Fruit fly (Drosophila melanogaster) Kc167 (cell line): ENCODE results near the gene me31B.

Experiments used
- Myc ChIP-seq: fragments of >200 bp; optimal IDR thresholded peaks from 2 replicates; lab custom pipeline; 2017; ENCODE audit warnings: missing external identifiers
- Sin3A ChIP-seq: fragments of >200 bp; optimal IDR thresholded peaks from 2 replicates; lab custom pipeline; 2018; ENCODE audit warnings: missing external identifiers
- h ChIP-seq: fragments of >200 bp; optimal IDR thresholded peaks from 3 replicates; lab custom pipeline; 2018; ENCODE audit warnings: missing external identifiers
- insv ChIP-seq: fragments of >200 bp; optimal IDR thresholded peaks from 3 replicates; lab custom pipeline; 2018; ENCODE audit warnings: missing external identifiers
- psq ChIP-seq: fragments of >200 bp; optimal IDR thresholded peaks from 2 replicates; lab custom pipeline; 2017; ENCODE audit warnings: missing external identifiers
- ttk ChIP-seq: sonication (Bioruptor generic); optimal IDR thresholded peaks from 2 replicates; lab custom pipeline; 2017; ENCODE audit warnings: missing external identifiers

The me31B gene

DNA sequence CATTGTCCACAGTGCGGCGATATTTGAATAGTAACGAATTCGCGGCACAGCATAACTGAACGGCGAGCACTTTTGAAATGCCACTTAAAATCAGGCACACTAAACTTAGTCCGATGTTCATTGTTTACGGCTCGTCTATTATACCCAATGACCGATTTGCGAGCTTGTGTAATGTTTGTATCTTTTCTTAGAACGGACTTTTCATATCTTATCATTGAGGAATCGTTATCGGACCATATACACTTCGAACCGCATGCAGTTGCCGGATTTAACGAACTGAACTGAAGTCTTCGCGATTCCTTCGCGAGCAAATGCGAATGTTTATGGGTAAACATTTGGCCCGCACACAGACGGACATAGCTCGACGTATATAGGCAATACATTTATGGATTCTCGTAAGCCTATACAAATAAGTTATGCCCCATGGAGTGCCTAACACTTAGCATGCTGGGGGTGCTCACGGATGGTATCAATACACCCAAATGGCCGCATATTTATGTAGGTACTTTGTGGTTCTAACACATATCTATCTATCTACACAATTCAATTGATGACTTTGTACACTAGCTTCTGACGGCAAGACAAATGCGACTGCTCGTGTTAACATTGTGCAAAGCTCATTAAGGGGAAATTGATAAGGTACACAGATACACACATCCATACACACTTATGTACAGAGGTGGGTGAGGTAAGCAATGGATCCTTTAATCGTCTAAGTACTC, 1.3 kb upstream of the me31B start, which contains the start of gene mthl15:
Gene mthl15, minus strand, starts transcription at position 593 of the 722 bp plus-strand sequence.
- TF ChIP-seq insv (lab: Kevin White, UChicago), result no peak
- TF ChIP-seq Myc, result no peak
- TF ChIP-seq h (lab: Kevin White, UChicago), result no peak
- no peak for TF ChIP-seq ttk
- no peak for TF ChIP-seq Sin3A (lab: Kevin White, UChicago)
- TF ChIP-seq psq (lab: Kevin White, UChicago), result no peak

DNA sequence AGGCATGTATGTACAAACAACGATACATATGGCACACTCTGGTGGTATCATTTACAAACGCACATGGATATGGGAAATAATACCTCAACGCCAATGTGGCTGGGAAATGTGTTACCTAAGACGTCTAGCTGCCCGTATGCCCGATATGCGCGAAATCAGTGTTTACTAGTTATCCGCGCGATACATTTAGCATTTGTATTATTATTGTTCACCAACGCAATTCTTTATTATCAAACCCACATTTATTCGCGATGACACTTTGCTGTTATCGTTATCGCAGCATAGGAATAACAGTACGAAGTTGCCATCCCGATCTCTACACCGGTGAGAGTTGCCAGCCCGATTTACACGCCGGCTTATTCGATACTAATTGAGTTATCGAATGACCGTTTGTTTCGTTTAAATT, 7.6 kb downstream of the me31B start, which contains the start of gene chico:
Gene chico, minus strand, starts transcription at position 294 of the 406 bp plus-strand sequence.
- TF ChIP-seq h (lab: Kevin White, UChicago), result no peak
- no peak for TF ChIP-seq Myc
- no peak for TF ChIP-seq psq (lab: Kevin White, UChicago)
- TF ChIP-seq insv (lab: Kevin White, UChicago), result no peak
- TF ChIP-seq ttk, result no peak

DNA sequence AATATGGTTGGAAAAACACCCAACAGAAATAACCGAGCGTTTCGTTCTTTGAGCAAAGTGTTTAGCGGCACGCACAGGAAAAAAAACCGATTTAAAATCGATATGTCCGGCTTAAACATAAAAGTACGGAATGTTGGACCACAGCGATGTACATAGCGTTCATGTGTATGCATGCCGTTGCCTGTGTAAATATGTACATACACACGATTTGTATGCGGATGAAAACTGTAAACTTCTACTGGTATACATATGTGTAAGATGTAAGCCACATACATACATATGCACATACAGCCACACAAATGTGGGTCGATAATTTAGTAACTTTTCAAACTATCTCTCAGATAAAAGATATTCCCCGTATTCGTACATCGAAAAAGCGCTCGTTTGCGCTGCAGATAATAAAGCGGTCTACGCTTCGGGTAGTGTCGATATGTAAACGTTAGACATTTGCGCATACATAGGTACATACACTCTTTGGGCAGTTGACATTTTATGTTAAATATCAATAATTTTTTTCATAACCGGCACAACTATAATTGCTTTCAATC, 10.6 kb downstream of the me31B start:
- no peak for TF ChIP-seq Myc
- no peak for TF ChIP-seq ttk
- TF ChIP-seq Sin3A (lab: Kevin White, UChicago), result no peak
- TF ChIP-seq psq (lab: Kevin White, UChicago), result no peak
- no peak for TF ChIP-seq h (lab: Kevin White, UChicago)
- TF ChIP-seq insv (lab: Kevin White, UChicago), result no peak

DNA sequence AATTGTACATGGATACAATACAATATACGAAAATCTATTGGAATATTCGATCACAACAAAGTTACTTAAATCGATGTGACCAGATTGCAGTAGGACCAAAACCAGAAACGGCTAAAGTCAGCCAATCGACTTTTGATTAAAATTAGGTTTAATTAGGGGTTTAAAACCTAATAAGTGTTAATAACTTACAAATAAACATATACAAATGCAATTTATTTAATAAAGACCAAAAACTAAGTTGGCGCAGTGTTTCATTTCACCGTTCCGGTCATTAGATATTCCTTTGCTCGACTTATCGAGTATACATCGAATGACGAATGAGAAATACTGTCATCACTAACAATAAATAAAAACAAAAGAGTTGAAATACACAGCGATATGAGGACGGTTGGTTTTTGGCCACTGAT, 11.3 kb downstream of the me31B start, which contains the start of the genes bsk and CG31717:
Gene bsk, minus strand, starts transcription at position 61 of the 407 bp plus-strand sequence.
Gene CG31717, plus strand, starts transcription at position 297 of the 407 bp plus-strand sequence.
- TF ChIP-seq insv (lab: Kevin White, UChicago), result no peak
- no peak for TF ChIP-seq Sin3A (lab: Kevin White, UChicago)
- TF ChIP-seq ttk, result no peak
- no peak for TF ChIP-seq psq (lab: Kevin White, UChicago)
- TF ChIP-seq h (lab: Kevin White, UChicago), result no peak
- no peak for TF ChIP-seq Myc

DNA sequence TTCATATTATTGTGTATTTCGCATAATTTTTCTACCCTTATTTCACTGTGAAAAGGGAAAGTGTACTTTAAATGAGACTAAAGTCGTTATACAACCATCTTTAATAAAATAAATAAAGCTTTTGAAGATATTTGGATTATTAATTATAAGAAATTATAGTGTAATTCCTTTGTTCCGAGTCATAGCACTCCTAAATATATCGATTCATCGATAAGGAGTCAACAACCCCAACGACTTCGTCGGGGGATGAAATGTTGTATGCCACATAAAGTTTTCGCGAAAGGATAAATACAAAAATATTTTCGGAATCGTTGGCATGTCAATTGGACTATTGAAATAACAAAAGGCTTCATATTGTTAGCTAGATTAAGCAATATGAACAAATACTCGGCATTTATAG, 12.5 kb downstream of the me31B start, which contains the start of gene Ror:
Gene Ror, plus strand, starts transcription at position 252 of the 400 bp plus-strand sequence.
- TF ChIP-seq h (lab: Kevin White, UChicago), result no peak
- no peak for TF ChIP-seq ttk
- TF ChIP-seq Myc, result no peak
- no peak for TF ChIP-seq psq (lab: Kevin White, UChicago)
- no peak for TF ChIP-seq insv (lab: Kevin White, UChicago)
- no peak for TF ChIP-seq Sin3A (lab: Kevin White, UChicago)

DNA sequence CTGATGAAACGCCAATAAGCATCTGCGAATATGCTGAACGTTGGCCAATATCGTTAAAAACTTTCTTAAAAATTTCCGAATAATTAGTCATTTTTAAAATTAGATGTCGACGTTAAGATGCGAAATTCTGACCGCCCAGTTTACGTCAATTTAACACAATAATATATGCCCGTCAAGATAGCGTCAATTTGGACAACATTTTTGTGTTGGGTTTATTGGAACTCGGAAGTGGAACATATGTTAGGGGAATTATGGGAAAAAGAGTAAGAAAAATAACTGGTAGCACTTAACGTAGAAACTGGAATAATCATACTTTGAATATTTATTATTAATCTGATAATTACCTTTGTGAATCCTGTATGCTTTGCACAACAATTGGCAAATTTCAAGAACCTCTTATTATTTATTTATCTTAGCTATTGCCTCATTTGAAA, 16.6 kb downstream of the me31B start, which contains the start of gene CG5676:
Gene CG5676, minus strand, starts transcription at position 167 of the 434 bp plus-strand sequence.
- TF ChIP-seq Sin3A (lab: Kevin White, UChicago), result no peak
- TF ChIP-seq ttk, result no peak
- no peak for TF ChIP-seq psq (lab: Kevin White, UChicago)
- no peak for TF ChIP-seq insv (lab: Kevin White, UChicago)
- TF ChIP-seq Myc, result no peak
- no peak for TF ChIP-seq h (lab: Kevin White, UChicago)

DNA sequence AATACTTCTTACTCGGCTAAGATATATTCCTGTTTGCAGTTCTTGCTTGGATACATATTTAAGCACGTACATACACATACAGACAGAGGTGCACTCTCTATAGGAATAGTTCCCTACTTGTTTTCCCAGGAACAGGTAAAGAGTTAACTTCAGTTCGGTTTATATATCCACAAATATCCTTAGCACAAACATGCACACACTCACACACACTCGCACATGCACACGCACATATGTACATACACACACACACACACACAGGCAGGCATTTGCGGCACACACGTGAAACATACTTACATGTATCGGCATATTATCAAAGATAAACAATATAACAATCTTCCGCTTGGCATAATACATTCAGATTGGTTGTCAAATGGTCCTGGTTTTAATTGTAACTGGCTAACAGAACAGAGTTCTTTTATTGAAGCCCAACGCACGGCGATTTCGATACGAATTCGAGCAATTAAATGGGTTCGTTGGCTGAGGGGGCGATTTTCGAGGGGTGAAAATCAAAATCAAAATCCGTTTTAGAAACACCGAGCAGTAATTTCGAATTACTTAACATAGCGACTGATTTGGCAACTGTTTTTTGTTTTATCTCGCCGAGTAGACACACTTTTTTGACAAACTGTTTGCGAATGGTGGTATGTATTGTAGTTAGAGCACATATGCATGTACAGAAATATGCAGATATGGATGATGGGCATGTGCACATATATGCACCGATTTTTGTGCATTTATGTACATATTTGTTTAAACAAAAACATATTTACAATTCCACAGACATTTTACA, 21.0 kb downstream of the me31B start:
- TF ChIP-seq h (lab: Kevin White, UChicago) (no peak), psq (lab: Kevin White, UChicago) (no peak), Sin3A (lab: Kevin White, UChicago) (no peak), Myc (no peak), insv (lab: Kevin White, UChicago) (no peak), ttk (no peak)

DNA sequence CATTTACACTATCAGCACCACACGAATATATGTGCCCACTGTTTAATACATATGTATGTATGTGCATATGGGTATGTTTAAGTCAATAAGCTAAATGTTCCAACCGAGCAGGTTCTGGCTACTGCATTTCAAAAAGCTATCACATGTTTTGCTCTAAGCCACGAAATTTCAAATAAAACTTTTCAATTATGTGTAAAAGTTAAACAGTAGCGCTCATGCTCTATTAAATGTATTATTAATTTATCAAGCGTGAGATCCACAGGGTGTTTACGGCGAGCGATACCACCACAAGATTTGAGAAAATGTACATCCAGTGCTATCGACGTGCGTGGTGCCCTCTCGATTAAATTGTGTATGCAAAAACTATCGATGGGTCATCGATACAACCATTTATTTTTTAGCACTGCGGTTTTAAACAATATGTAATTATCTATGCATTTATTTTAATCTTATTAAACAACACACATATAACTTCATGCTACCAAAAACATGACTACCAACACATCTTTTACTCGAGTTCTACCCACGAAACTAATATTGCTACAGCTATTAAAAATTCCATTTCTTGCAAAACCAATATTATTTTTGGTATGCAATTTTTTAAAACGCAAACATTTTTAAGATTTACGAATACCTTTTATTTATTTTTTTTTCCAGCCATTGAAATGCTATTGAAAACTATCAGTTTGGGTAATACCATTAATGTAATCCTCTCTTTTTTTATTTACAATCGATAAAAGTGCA, 21.8 kb downstream of the me31B start, which contains the start of gene Pten:
Gene Pten, minus strand, starts transcription at position 300 of the 744 bp plus-strand sequence.
- TF ChIP-seq ttk, result no peak
- TF ChIP-seq h (lab: Kevin White, UChicago), result no peak
- no peak for TF ChIP-seq psq (lab: Kevin White, UChicago)
- no peak for TF ChIP-seq insv (lab: Kevin White, UChicago)
- no peak for TF ChIP-seq Sin3A (lab: Kevin White, UChicago)
- TF ChIP-seq Myc, result no peak

DNA sequence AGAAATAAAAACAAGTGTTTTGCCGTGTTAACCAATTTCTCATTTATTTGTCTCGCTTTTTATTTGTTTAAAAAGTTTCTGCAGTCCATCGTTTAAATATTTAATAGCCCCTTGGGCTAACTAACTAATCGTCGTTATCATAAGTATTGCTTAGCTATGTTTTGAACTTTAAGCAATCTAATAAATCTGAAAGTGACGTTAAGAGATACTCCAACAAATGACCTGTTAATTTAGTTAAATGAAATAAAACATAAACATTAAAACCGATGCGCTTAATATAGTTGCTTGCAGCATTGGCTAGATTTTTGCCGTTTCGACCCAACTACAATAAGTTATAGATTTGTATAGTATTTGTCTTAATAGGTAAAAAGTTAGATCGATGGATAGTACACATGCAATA, 22.6 kb downstream of the me31B start:
- TF ChIP-seq psq (lab: Kevin White, UChicago), result no peak
- no peak for TF ChIP-seq ttk
- no peak for TF ChIP-seq insv (lab: Kevin White, UChicago)
- TF ChIP-seq h (lab: Kevin White, UChicago), result no peak
- TF ChIP-seq Sin3A (lab: Kevin White, UChicago), result no peak
- no peak for TF ChIP-seq Myc

DNA sequence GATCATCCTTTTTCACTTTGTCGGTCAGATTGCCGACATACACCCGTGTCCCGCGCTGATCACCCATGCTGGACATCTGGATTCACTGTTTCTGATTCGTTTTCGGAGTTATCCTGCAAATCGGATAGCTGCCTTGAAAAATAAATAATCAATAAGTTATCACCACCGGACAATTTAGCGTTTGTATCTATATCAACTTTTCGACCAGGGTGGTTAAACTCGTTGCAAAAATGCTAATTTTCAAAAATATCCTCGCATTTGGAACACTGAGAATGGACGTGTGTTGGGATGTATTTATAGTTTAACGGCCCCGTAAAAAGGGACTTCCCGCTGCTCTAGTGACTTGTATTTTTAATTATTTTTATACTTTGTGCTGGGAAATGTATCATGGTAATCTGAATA, 24.2 kb downstream of the me31B start, which contains the start of gene Rsf1:
Gene Rsf1, minus strand, starts transcription at position 212 of the 402 bp plus-strand sequence.
- TF ChIP-seq psq (lab: Kevin White, UChicago), result no peak
- TF ChIP-seq insv (lab: Kevin White, UChicago), result no peak
- TF ChIP-seq ttk, result no peak
- no peak for TF ChIP-seq h (lab: Kevin White, UChicago)
- TF ChIP-seq Sin3A (lab: Kevin White, UChicago), result no peak
